Worm (Caenorhabditis elegans) whole organism, L4 larva: Measurements from ENCODE around the gene sre-42.

Experiments used
- F44E2.7 ChIP-seq: fragments of 200-800 bp; sonication (Bioruptor generic); IDR thresholded peaks from 2 replicates; pipeline ENCODE4 v2.1.2; 2022; ENCODE audit warnings: missing genetic modification characterization, missing compliant biosample characterization
- R02D3.7 ChIP-seq: fragments of 150-350 bp; sonication (generic microtip); optimal IDR thresholded peaks from 3 replicates; lab custom pipeline; 2014; ENCODE audit warnings: missing biosample characterization, missing genetic modification characterization
- Y48G9A.11 ChIP-seq: fragments of 200-800 bp; sonication (Bioruptor generic); IDR thresholded peaks from 2 replicates; pipeline ENCODE4 v1.3.6; 2022; ENCODE audit warnings: missing genetic modification reagents, missing genetic modification characterization, missing compliant biosample characterization
- Y75B8A.6 ChIP-seq: fragments of 200-800 bp; sonication (Bioruptor generic); IDR thresholded peaks from 2 replicates; pipeline ENCODE4 v1.3.6; 2022; ENCODE audit warnings: missing genetic modification reagents, missing genetic modification characterization, missing compliant biosample characterization
- ZK546.5 ChIP-seq, 2 experiments: sonication (generic microtip); optimal IDR thresholded peaks; 2 replicates each; lab custom pipeline; 2017; ENCODE audit warnings: missing biosample characterization in 2 of 2, missing genetic modification characterization in 2 of 2
- aha-1 ChIP-seq: fragments of 150-350 bp; peaks from one replicate; lab custom pipeline; 2014; ENCODE audit warnings: missing biosample characterization, missing genetic modification characterization
- attf-4 ChIP-seq: sonication (generic microtip); optimal IDR thresholded peaks from 3 replicates; lab custom pipeline; 2017; ENCODE audit warnings: missing biosample characterization, missing genetic modification characterization
- ceh-20 ChIP-seq: fragments of 200-800 bp; sonication (Bioruptor generic); IDR thresholded peaks from 2 replicates; pipeline ENCODE4 v1.3.6; 2022; ENCODE audit warnings: missing genetic modification reagents, missing genetic modification characterization, missing compliant biosample characterization
- ceh-44 ChIP-seq: fragments of 200-800 bp; sonication (Bioruptor generic); IDR thresholded peaks from 2 replicates; pipeline ENCODE4 v1.3.6; 2022; ENCODE audit warnings: missing genetic modification reagents, missing genetic modification characterization, missing compliant biosample characterization
- ces-1 ChIP-seq: fragments of 150-350 bp; sonication (generic microtip); optimal IDR thresholded peaks from 4 replicates; lab custom pipeline; 2014; ENCODE audit warnings: missing biosample characterization, missing genetic modification reagents, missing genetic modification characterization
- cey-2 ChIP-seq: sonication (generic microtip); optimal IDR thresholded peaks from 3 replicates; lab custom pipeline; 2017; ENCODE audit warnings: missing genetic modification characterization, mild to moderate bottlenecking, missing compliant biosample characterization, antibody characterized with exemption, borderline replicate concordance; ENCODE audit not compliant: insufficient read depth
- daf-12 ChIP-seq: fragments of 150-350 bp; optimal IDR thresholded peaks from 2 replicates; lab custom pipeline; 2014; ENCODE audit warnings: missing biosample characterization, missing genetic modification reagents, missing genetic modification characterization
- daf-16 ChIP-seq, 3 experiments: sonication (generic microtip); optimal IDR thresholded peaks; 2 replicates each; lab custom pipeline; 2016 to 2017; ENCODE audit warnings: missing genetic modification characterization in 3 of 3, missing genetic modification reagents in 3 of 3, mild to moderate bottlenecking in 2 of 3, missing compliant biosample characterization in 2 of 3, missing biosample characterization in 1 of 3, moderate library complexity in 1 of 3
- daf-8 ChIP-seq: fragments of 200-800 bp; sonication (Bioruptor generic); IDR thresholded peaks from 2 replicates; pipeline ENCODE4 v1.3.6; 2022; ENCODE audit warnings: missing genetic modification characterization, missing compliant biosample characterization
- dmd-6 ChIP-seq: fragments of 200-800 bp; sonication (Bioruptor generic); IDR thresholded peaks from 2 replicates; pipeline ENCODE4 v1.3.6; 2022; ENCODE audit warnings: missing genetic modification reagents, missing genetic modification characterization, missing compliant biosample characterization
- dmd-8 ChIP-seq: fragments of 200-800 bp; sonication (Bioruptor generic); IDR thresholded peaks from 2 replicates; pipeline ENCODE4 v1.3.6; 2022; ENCODE audit warnings: missing genetic modification characterization, missing compliant biosample characterization
- egl-43 ChIP-seq: fragments of 200-800 bp; sonication (Bioruptor generic); IDR thresholded peaks from 2 replicates; pipeline ENCODE4 v1.3.6; 2022; ENCODE audit warnings: missing genetic modification reagents, missing genetic modification characterization, missing compliant biosample characterization
- fos-1 ChIP-seq: fragments of 150-350 bp; optimal IDR thresholded peaks from 2 replicates; lab custom pipeline; 2014; ENCODE audit warnings: missing biosample characterization, missing genetic modification characterization
- hif-1 ChIP-seq, 2 experiments: sonication (generic microtip); optimal IDR thresholded peaks; 2 replicates each; lab custom pipeline; 2016 to 2017; ENCODE audit warnings: missing compliant biosample characterization in 2 of 2, missing genetic modification characterization in 2 of 2, missing genetic modification reagents in 2 of 2, missing genotype in 2 of 2, mild to moderate bottlenecking in 1 of 2
- hlh-30 ChIP-seq: sonication (generic microtip); optimal IDR thresholded peaks from 2 replicates; lab custom pipeline; 2017; ENCODE audit warnings: antibody characterized with exemption, mild to moderate bottlenecking, missing genetic modification characterization, missing compliant biosample characterization; ENCODE audit not compliant: insufficient read depth
- hmg-1.1 ChIP-seq: fragments of 200-800 bp; sonication (Bioruptor generic); IDR thresholded peaks from 2 replicates; pipeline ENCODE4 v1.3.6; 2022; ENCODE audit warnings: missing genetic modification reagents, missing genetic modification characterization, missing compliant biosample characterization
- jun-1 ChIP-seq: fragments of 150-350 bp; optimal IDR thresholded peaks from 2 replicates; lab custom pipeline; 2014; ENCODE audit warnings: missing biosample characterization, missing genetic modification reagents, missing genetic modification characterization
- lin-1 ChIP-seq: fragments of 200-800 bp; sonication (Bioruptor generic); IDR thresholded peaks from 2 replicates; pipeline ENCODE4 v1.3.6; 2022; ENCODE audit warnings: missing genetic modification reagents, missing genetic modification characterization, missing compliant biosample characterization
- lin-13 ChIP-seq: fragments of 150-350 bp; optimal IDR thresholded peaks from 2 replicates; lab custom pipeline; 2014; ENCODE audit warnings: missing biosample characterization, missing genetic modification reagents, missing genetic modification characterization
- lin-39 ChIP-seq: fragments of 150-350 bp; optimal IDR thresholded peaks from 2 replicates; lab custom pipeline; 2014; ENCODE audit warnings: missing biosample characterization, missing genetic modification reagents, missing genetic modification characterization
- lsy-2 ChIP-seq, 2 experiments: fragments of 150-350 bp in 1 of 2; sonication (generic microtip) in 1 of 2; optimal IDR thresholded peaks; 2 replicates each; lab custom pipeline; 2014 to 2017; ENCODE audit warnings: missing biosample characterization in 2 of 2, missing genetic modification characterization in 2 of 2
- mdl-1 ChIP-seq, 2 experiments: fragments of 150-350 bp in 1 of 2; sonication (generic microtip) in 1 of 2; optimal IDR thresholded peaks; 2 replicates each; lab custom pipeline; 2014 to 2017; ENCODE audit warnings: missing biosample characterization in 2 of 2, missing genetic modification characterization in 2 of 2
- mep-1 ChIP-seq: fragments of 150-350 bp; sonication (generic microtip); optimal IDR thresholded peaks from 3 replicates; lab custom pipeline; 2014; ENCODE audit warnings: missing biosample characterization, missing genetic modification characterization
- mxl-2 ChIP-seq: fragments of 200-800 bp; sonication (Bioruptor generic); conservative IDR thresholded peaks from 2 replicates; pipeline ENCODE4 v1.3.6; 2022; ENCODE audit warnings: missing genetic modification reagents, missing genetic modification characterization, missing compliant biosample characterization
- nhr-11 ChIP-seq: fragments of 150-350 bp; optimal IDR thresholded peaks from 2 replicates; lab custom pipeline; 2014; ENCODE audit warnings: missing biosample characterization, missing genetic modification characterization
- nhr-41 ChIP-seq: fragments of 200-800 bp; sonication (Bioruptor generic); IDR thresholded peaks from 2 replicates; pipeline ENCODE4 v1.3.6; 2022; ENCODE audit warnings: missing genetic modification reagents, missing genetic modification characterization, missing compliant biosample characterization
- nhr-6 ChIP-seq: fragments of 150-350 bp; optimal IDR thresholded peaks from 2 replicates; lab custom pipeline; 2014; ENCODE audit warnings: missing biosample characterization, missing genetic modification characterization
- pha-4 ChIP-seq, 2 experiments: fragments of 150-350 bp in 1 of 2; fragments of 200-800 bp in 1 of 2; sonication (Bioruptor generic) in 1 of 2; IDR thresholded peaks in 1 of 2; optimal IDR thresholded peaks in 1 of 2; 2 replicates each; pipeline versions ENCODE4 v1.3.6 to Lab custom; 2014 to 2022; ENCODE audit warnings: missing genetic modification characterization in 2 of 2, missing genetic modification reagents in 2 of 2, missing biosample characterization in 1 of 2, missing compliant biosample characterization in 1 of 2
- php-3 ChIP-seq: fragments of 200-800 bp; sonication (Bioruptor generic); IDR thresholded peaks from 2 replicates; pipeline ENCODE4 v1.3.6; 2022; ENCODE audit warnings: missing genetic modification reagents, missing genetic modification characterization, missing compliant biosample characterization
- rbr-2 ChIP-seq: sonication (generic microtip); optimal IDR thresholded peaks from 2 replicates; lab custom pipeline; 2016; ENCODE audit warnings: missing genotype, missing genetic modification characterization, missing compliant biosample characterization
- saeg-2 ChIP-seq: fragments of 200-800 bp; sonication (Bioruptor generic); IDR thresholded peaks from 2 replicates; pipeline ENCODE4 v1.3.6; 2022; ENCODE audit warnings: missing genetic modification reagents, missing genetic modification characterization, missing compliant biosample characterization
- set-16 ChIP-seq: fragments of 200-800 bp; sonication (Bioruptor generic); IDR thresholded peaks from 2 replicates; pipeline ENCODE4 v1.3.6; 2022; ENCODE audit warnings: missing genetic modification reagents, missing genetic modification characterization, missing compliant biosample characterization
- skn-1 ChIP-seq: fragments of 150-350 bp; optimal IDR thresholded peaks from 2 replicates; lab custom pipeline; 2014; ENCODE audit warnings: missing biosample characterization, missing genetic modification characterization
- tag-97 ChIP-seq: fragments of 200-800 bp; sonication (Bioruptor generic); IDR thresholded peaks from 2 replicates; pipeline ENCODE4 v1.3.6; 2022; ENCODE audit warnings: missing genetic modification characterization, missing compliant biosample characterization
- unc-39 ChIP-seq: sonication (generic microtip); optimal IDR thresholded peaks from 2 replicates; lab custom pipeline; 2017; ENCODE audit warnings: missing biosample characterization, missing genetic modification characterization
- unc-62 ChIP-seq, 3 experiments: fragments of 150-350 bp in 1 of 3; sonication (generic microtip); optimal IDR thresholded peaks in 2 of 3; peaks in 1 of 3; 1 replicate in 1 of 3; 2 replicates in 2 of 3; lab custom pipeline; 2014 to 2017; ENCODE audit warnings: missing biosample characterization in 3 of 3, missing genetic modification characterization in 3 of 3, missing genetic modification reagents in 3 of 3, missing genotype in 1 of 3
- vab-7 ChIP-seq: fragments of 200-800 bp; sonication (Bioruptor generic); IDR thresholded peaks from 2 replicates; pipeline ENCODE4 v1.3.6; 2022; ENCODE audit warnings: missing genetic modification reagents, missing genetic modification characterization, missing compliant biosample characterization
- zip-11 ChIP-seq: fragments of 200-800 bp; sonication (Bioruptor generic); IDR thresholded peaks from 2 replicates; pipeline ENCODE4 v1.3.6; 2022; ENCODE audit warnings: missing genetic modification characterization, missing compliant biosample characterization

sre-42 gene

ce11 chrII:12382625-12383562, 3.8 kb downstream of the sre-42 start, which contains the start of gene btb-14 (continued):
- TF ChIP-seq F44E2.7 (GFP tag; lab: Robert Waterston, UW), result no peak
- TF ChIP-seq daf-16 (GFP tag; optimal IDR thresholded peaks at IDR 0.05; lab: Kevin White, UChicago), result no peak
- TF ChIP-seq daf-16 (tag; optimal IDR thresholded peaks at IDR 0.05; lab: Kevin White, UChicago), result no peak

ce11 chrII:12380888-12381287, 5.8 kb downstream of the sre-42 start:
- no peak for TF ChIP-seq hmg-1.1
- no peak for TF ChIP-seq mep-1
- no peak for TF ChIP-seq ceh-20 (GFP tag; lab: Robert Waterston, UW)
- no peak for TF ChIP-seq pha-4 (GFP tag; IDR thresholded peaks at IDR 0.05; lab: Robert Waterston, UW)
- no peak for TF ChIP-seq pha-4 (tag; optimal IDR thresholded peaks at IDR 0.05; lab: Kevin White, UChicago)
- TF ChIP-seq rbr-2 (tag; lab: Kevin White, UChicago), result no peak
- no peak for TF ChIP-seq lin-39
- no peak for TF ChIP-seq mxl-2 (GFP tag; lab: Robert Waterston, UW)
- no peak for TF ChIP-seq ZK546.5 (tag; optimal IDR thresholded peaks at IDR 0.05; lab: Kevin White, UChicago)
- no peak for TF ChIP-seq Y48G9A.11
- no peak for TF ChIP-seq egl-43 (GFP tag; lab: Robert Waterston, UW)
- TF ChIP-seq dmd-6 (GFP tag; lab: Robert Waterston, UW), result no peak
- TF ChIP-seq unc-62 (GFP tag; optimal IDR thresholded peaks at IDR 0.05 in 1 of 2; lab: Kevin White, UChicago), result no peak
- no peak for TF ChIP-seq unc-62 (tag; optimal IDR thresholded peaks at IDR 0.05; lab: Kevin White, UChicago)
- no peak for TF ChIP-seq attf-4 (tag; lab: Kevin White, UChicago)
- no peak for TF ChIP-seq ceh-44 (GFP tag; lab: Robert Waterston, UW)
- no peak for TF ChIP-seq aha-1 (tag; lab: Kevin White, UChicago)
- no peak for TF ChIP-seq lin-1 (GFP tag; lab: Robert Waterston, UW)
- no peak for TF ChIP-seq dmd-8 (GFP tag; lab: Robert Waterston, UW)
- TF ChIP-seq Y75B8A.6, result no peak
- TF ChIP-seq set-16 (GFP tag; lab: Robert Waterston, UW), result no peak
- TF ChIP-seq, all 104 proteins: peak for 0

- TF ChIP-seq R02D3.7, result no peak
- TF ChIP-seq php-3 (GFP tag; lab: Robert Waterston, UW), result no peak
- TF ChIP-seq nhr-41 (GFP tag; lab: Robert Waterston, UW), result no peak
- no peak for TF ChIP-seq unc-39 (tag; lab: Kevin White, UChicago)
- TF ChIP-seq vab-7, result no peak
- no peak for TF ChIP-seq rbr-2 (tag; lab: Kevin White, UChicago)
- no peak for TF ChIP-seq unc-62 (GFP tag; optimal IDR thresholded peaks at IDR 0.05 in 1 of 2; lab: Kevin White, UChicago)
- no peak for TF ChIP-seq unc-62 (tag; optimal IDR thresholded peaks at IDR 0.05; lab: Kevin White, UChicago)
- no peak for TF ChIP-seq skn-1 (tag; lab: Kevin White, UChicago)
- TF ChIP-seq tag-97 (GFP tag; lab: Robert Waterston, UW), result no peak
- no peak for TF ChIP-seq saeg-2 (GFP tag; lab: Robert Waterston, UW)
- no peak for TF ChIP-seq daf-8 (GFP tag; lab: Robert Waterston, UW)
- TF ChIP-seq hmg-1.1, result no peak
- TF ChIP-seq fos-1 (tag; lab: Kevin White, UChicago), result no peak
- TF ChIP-seq ces-1, result no peak
These were observed 7.3 kb downstream of the sre-42 start, which contains the start of gene marc-5 for ce11 chrII:12379430-12379829. Gene marc-5, minus strand, starts transcription at chrII:12379530.

- peak; percentile 18 for TF ChIP-seq nhr-11 (tag; lab: Kevin White, UChicago)
- TF ChIP-seq daf-12 (tag; lab: Kevin White, UChicago), result no peak
- peak; percentile 35 for TF ChIP-seq nhr-6 (tag; lab: Kevin White, UChicago)
- no peak for TF ChIP-seq zip-11 (GFP tag; lab: Robert Waterston, UW)
- peak in 1 of 2 experiments; percentile 23 for TF ChIP-seq mdl-1 (tag; optimal IDR thresholded peaks at IDR 0.05; lab: Kevin White, UChicago)
- TF ChIP-seq Y75B8A.6, result no peak
- no peak for TF ChIP-seq lin-13 (GFP tag; lab: Kevin White, UChicago)
- no peak for TF ChIP-seq jun-1
- TF ChIP-seq hif-1 (tag; optimal IDR thresholded peaks at IDR 0.05; lab: Kevin White, UChicago), result no peak
- peak in 1 of 2 experiments; percentile 65 for TF ChIP-seq daf-16 (GFP tag; optimal IDR thresholded peaks at IDR 0.05; lab: Kevin White, UChicago)
- TF ChIP-seq daf-16 (tag; optimal IDR thresholded peaks at IDR 0.05; lab: Kevin White, UChicago), result peak; percentile 66
- peak; percentile 42 for TF ChIP-seq rbr-2 (tag; lab: Kevin White, UChicago)
- peak; percentile 53 for TF ChIP-seq hlh-30 (tag; lab: Kevin White, UChicago)
- peak in 1 of 2 experiments; percentile 8 for TF ChIP-seq lsy-2 (tag; optimal IDR thresholded peaks at IDR 0.05; lab: Kevin White, UChicago)
- TF ChIP-seq cey-2, result no peak
These were observed 7.9 kb downstream of the sre-42 start for ce11 chrII:12378793-12379192.
